Fruit fly (Drosophila melanogaster): ENCODE data around the gene CG13685.

CG13685 gene

dm6 chr3L:7718561-7719417 is 28.4 kb upstream of the CG13685 start, which contains the start of gene Mcad (continued):
- TF ChIP-seq Atf3 (GFP tag; optimal IDR thresholded peaks at IDR 0.05) (no peak), Taf1 (GFP tag; IDR thresholded peaks at IDR 0.05) (peak; percentile 77), al (GFP tag; IDR thresholded peaks at IDR 0.05) (peak; percentile 90), CG1832 (GFP tag; optimal IDR thresholded peaks at IDR 0.05) (no peak), slou (GFP tag; optimal IDR thresholded peaks at IDR 0.05) (peak; percentile 93), Ptx1 (GFP tag; IDR thresholded peaks at IDR 0.05) (peak; percentile 96), gfzf (GFP tag; optimal IDR thresholded peaks at IDR 0.05) (no peak), Chrac-16 (GFP tag; optimal IDR thresholded peaks at IDR 0.05) (peak; percentile 76), CG6254 (GFP tag; optimal IDR thresholded peaks at IDR 0.05) (peak; percentile 84), exex (tag; optimal IDR thresholded peaks at IDR 0.05) (peak; percentile 84), CG10959 (GFP tag; IDR thresholded peaks at IDR 0.05) (peak; percentile 56), CG12155 (GFP tag; optimal IDR thresholded peaks at IDR 0.05) (peak; percentile 77), CG4360 (GFP tag; IDR thresholded peaks at IDR 0.05) (peak; percentile 52; the same call in 1 of the 2 replicates), PHDP (tag; optimal IDR thresholded peaks at IDR 0.05) (peak; percentile 84), usp (GFP tag; optimal IDR thresholded peaks at IDR 0.05) (no peak), ems (GFP tag; optimal IDR thresholded peaks at IDR 0.05) (peak; percentile 71), CG9215 (GFP tag; IDR thresholded peaks at IDR 0.05) (peak; percentile 91), CG2202 (tag; optimal IDR thresholded peaks at IDR 0.05) (no peak), nom (GFP tag; optimal IDR thresholded peaks at IDR 0.05) (peak; percentile 99), CG7271 (tag; optimal IDR thresholded peaks at IDR 0.05) (no peak), Atf-2 (GFP tag; optimal IDR thresholded peaks at IDR 0.05) (peak; percentile 16), ham (GFP tag; IDR thresholded peaks at IDR 0.05) (peak; percentile 80), repo (GFP tag; optimal IDR thresholded peaks at IDR 0.05) (peak; percentile 24), ato (GFP tag; IDR thresholded peaks at IDR 0.05; ENCODE audit: partially characterized antibody) (no peak), CG12071 (GFP tag; optimal IDR thresholded peaks at IDR 0.05) (peak; percentile 86), h (optimal IDR thresholded peaks at IDR 0.05) (no peak), sna (GFP tag; IDR thresholded peaks at IDR 0.05; ENCODE audit: partially characterized antibody) (no peak), CG10431 (GFP tag; optimal IDR thresholded peaks at IDR 0.05) (no peak), YL-1 (GFP tag; optimal IDR thresholded peaks at IDR 0.05) (peak; percentile 10), CG7357 (GFP tag; IDR thresholded peaks at IDR 0.05) (peak; percentile 52; the same call in 2 of the 3 replicates), CG17385 (GFP tag; optimal IDR thresholded peaks at IDR 0.05) (peak; percentile 77), crol (GFP tag; IDR thresholded peaks at IDR 0.05) (peak; percentile 42), ttk (GFP tag; IDR thresholded peaks at IDR 0.05) (peak; percentile 74), CG10979 (tag; optimal IDR thresholded peaks at IDR 0.05) (peak; percentile 95), CG15601 (tag; optimal IDR thresholded peaks at IDR 0.05) (peak; percentile 54), scrt (GFP tag; optimal IDR thresholded peaks at IDR 0.05) (peak; percentile 92), insv (GFP tag; optimal IDR thresholded peaks at IDR 0.05) (no peak), gsb-n (tag; optimal IDR thresholded peaks at IDR 0.05) (peak; percentile 37), CG31365 (tag; optimal IDR thresholded peaks at IDR 0.05) (peak; percentile 64), lov (optimal IDR thresholded peaks at IDR 0.05) (no peak), lov (GFP tag; IDR thresholded peaks at IDR 0.05) (peak; percentile 70; the same call in 1 of the 3 replicates), H2.0 (GFP tag; IDR thresholded peaks at IDR 0.05) (peak; percentile 89), CG42726 (GFP tag; IDR thresholded peaks at IDR 0.05; ENCODE audit: partially characterized antibody) (no peak), ERR (GFP tag; optimal IDR thresholded peaks at IDR 0.05) (peak; percentile 38), HLH4C (GFP tag; IDR thresholded peaks at IDR 0.05; ENCODE audit: partially characterized antibody) (no peak), Usf (GFP tag; optimal IDR thresholded peaks at IDR 0.05) (peak; percentile 54), Asciz (GFP tag; optimal IDR thresholded peaks at IDR 0.05) (peak; percentile 95), cwo (GFP tag; optimal IDR thresholded peaks at IDR 0.05) (peak; percentile 94), CG18599 (GFP tag; optimal IDR thresholded peaks at IDR 0.05) (peak; percentile 97)
